Worm (Caenorhabditis elegans) whole organism, L1 larva: ENCODE results near the gene unc-115.

Source experiments
- F16B12.6 ChIP-seq: fragments of 150-350 bp; optimal IDR thresholded peaks from 2 replicates; lab custom pipeline; 2014; ENCODE audit warnings: missing biosample characterization, missing genetic modification characterization
- Y116A8C.19 ChIP-seq: sonication (generic microtip); optimal IDR thresholded peaks from 2 replicates; lab custom pipeline; 2016; ENCODE audit warnings: missing compliant biosample characterization, missing genetic modification characterization, borderline replicate concordance
- aly-2 ChIP-seq: fragments of 150-350 bp; optimal IDR thresholded peaks from 2 replicates; lab custom pipeline; 2014; ENCODE audit warnings: missing biosample characterization, missing genetic modification characterization
- ama-1 ChIP-seq: fragments of 150-350 bp; optimal IDR thresholded peaks from 2 replicates; lab custom pipeline; 2014
- ceh-8 ChIP-seq: fragments of 200-800 bp; sonication (Bioruptor generic); optimal IDR thresholded peaks from 2 replicates; lab custom pipeline; 2018; ENCODE audit warnings: mild to moderate bottlenecking, missing genetic modification characterization, moderate library complexity, missing compliant biosample characterization
- ceh-82 ChIP-seq, 3 experiments: fragments of 150-350 bp in 1 of 3; sonication (generic microtip) in 2 of 3; optimal IDR thresholded peaks; 2 replicates each; lab custom pipeline; 2014 to 2017; ENCODE audit warnings: missing biosample characterization in 3 of 3, missing genetic modification characterization in 3 of 3
- ces-1 ChIP-seq: fragments of 150-350 bp; optimal IDR thresholded peaks from 2 replicates; lab custom pipeline; 2014; ENCODE audit warnings: missing biosample characterization, missing genetic modification reagents, missing genetic modification characterization
- dsc-1 ChIP-seq: sonication (generic microtip); optimal IDR thresholded peaks from 2 replicates; lab custom pipeline; 2016; ENCODE audit warnings: mild to moderate bottlenecking, missing genetic modification characterization, missing compliant biosample characterization
- efl-1 ChIP-seq, 4 experiments: fragments of 150-350 bp; optimal IDR thresholded peaks in 3 of 4; peaks in 1 of 4; 1 replicate in 1 of 4; 2 replicates in 3 of 4; lab custom pipeline; 2014; ENCODE audit warnings: missing biosample characterization in 2 of 4, missing genetic modification characterization in 2 of 4, missing genetic modification reagents in 2 of 4
- egl-13 ChIP-seq: sonication (generic microtip); optimal IDR thresholded peaks from 2 replicates; lab custom pipeline; 2016; ENCODE audit warnings: missing genotype, missing genetic modification reagents, missing genetic modification characterization, missing compliant biosample characterization
- egl-27 ChIP-seq, 2 experiments: fragments of 150-350 bp in 1 of 2; sonication (generic microtip); optimal IDR thresholded peaks; 3 replicates each; lab custom pipeline; 2017 to 2018; ENCODE audit warnings: missing biosample characterization in 2 of 2, missing genetic modification characterization in 2 of 2, missing genetic modification reagents in 2 of 2
- elt-2 ChIP-seq: sonication (generic microtip); optimal IDR thresholded peaks from 2 replicates; lab custom pipeline; 2016; ENCODE audit warnings: missing genetic modification characterization, mild to moderate bottlenecking, inconsistent platforms, missing compliant biosample characterization, missing genetic modification reagents
- elt-3 ChIP-seq, 6 experiments: fragments of 150-350 bp in 1 of 6; sonication (generic microtip); optimal IDR thresholded peaks; 2 replicates each; lab custom pipeline; 2017 to 2018; ENCODE audit warnings: missing biosample characterization in 6 of 6, missing genetic modification characterization in 6 of 6, inconsistent platforms in 1 of 6
- fkh-10 ChIP-seq: sonication (generic microtip); optimal IDR thresholded peaks from 2 replicates; lab custom pipeline; 2017; ENCODE audit warnings: missing biosample characterization, missing genetic modification reagents, missing genetic modification characterization
- fkh-8 ChIP-seq: sonication (generic microtip); optimal IDR thresholded peaks from 2 replicates; lab custom pipeline; 2016; ENCODE audit warnings: mild to moderate bottlenecking, missing genetic modification characterization, missing compliant biosample characterization
- fos-1 ChIP-seq: fragments of 150-350 bp; optimal IDR thresholded peaks from 2 replicates; lab custom pipeline; 2014; ENCODE audit warnings: missing biosample characterization, missing genetic modification characterization
- grh-1 ChIP-seq: fragments of 200-800 bp; sonication (Bioruptor generic); IDR thresholded peaks from 2 replicates; pipeline ENCODE4 v1.3.6; 2022; ENCODE audit warnings: missing genetic modification reagents, missing genetic modification characterization, missing compliant biosample characterization
- hlh-4 ChIP-seq: sonication (generic microtip); optimal IDR thresholded peaks from 2 replicates; lab custom pipeline; 2016; ENCODE audit warnings: mild to moderate bottlenecking, missing genetic modification characterization, missing compliant biosample characterization
- irx-1 ChIP-seq: sonication (generic microtip); optimal IDR thresholded peaks from 2 replicates; lab custom pipeline; 2016; ENCODE audit warnings: missing genetic modification characterization, missing compliant biosample characterization
- isw-1 ChIP-seq: fragments of 200-800 bp; sonication (Bioruptor generic); IDR thresholded peaks from 2 replicates; pipeline ENCODE4 v1.3.6; 2022; ENCODE audit warnings: missing genetic modification characterization, missing compliant biosample characterization
- jun-1 ChIP-seq: fragments of 150-350 bp; optimal IDR thresholded peaks from 2 replicates; lab custom pipeline; 2014; ENCODE audit warnings: missing biosample characterization, missing genetic modification reagents, missing genetic modification characterization
- lin-14 ChIP-seq: fragments of 200-800 bp; sonication (Bioruptor generic); optimal IDR thresholded peaks from 2 replicates; lab custom pipeline; 2018; ENCODE audit warnings: mild to moderate bottlenecking, missing genetic modification characterization, moderate library complexity, missing compliant biosample characterization
- lin-35 ChIP-seq, 2 experiments: fragments of 150-350 bp; optimal IDR thresholded peaks; 2 replicates each; lab custom pipeline; 2014; ENCODE audit warnings: missing biosample characterization in 2 of 2, missing genetic modification characterization in 2 of 2, missing genetic modification reagents in 2 of 2
- lsy-2 ChIP-seq, 2 experiments: fragments of 150-350 bp; optimal IDR thresholded peaks; 2 replicates each; lab custom pipeline; 2014; ENCODE audit warnings: missing biosample characterization in 2 of 2, missing genetic modification characterization in 2 of 2
- mab-9 ChIP-seq: fragments of 200-800 bp; sonication (Bioruptor generic); IDR thresholded peaks from 2 replicates; pipeline ENCODE4 v1.3.6; 2022; ENCODE audit warnings: missing genetic modification reagents, missing genetic modification characterization, missing compliant biosample characterization
- mef-2 ChIP-seq: fragments of 150-350 bp; optimal IDR thresholded peaks from 2 replicates; lab custom pipeline; 2014; ENCODE audit warnings: missing biosample characterization, missing genetic modification characterization
- mep-1 ChIP-seq: fragments of 150-350 bp; optimal IDR thresholded peaks from 2 replicates; lab custom pipeline; 2014; ENCODE audit warnings: missing biosample characterization, missing genetic modification characterization
- nhr-19 ChIP-seq: fragments of 200-800 bp; sonication (Bioruptor generic); conservative IDR thresholded peaks from 2 replicates; pipeline ENCODE4 v1.3.6; 2022; ENCODE audit warnings: missing genetic modification characterization, missing compliant biosample characterization
- nhr-20 ChIP-seq: sonication (generic microtip); optimal IDR thresholded peaks from 2 replicates; lab custom pipeline; 2016; ENCODE audit warnings: mild to moderate bottlenecking, missing genetic modification characterization, missing compliant biosample characterization
- nhr-47 ChIP-seq: sonication (generic microtip); optimal IDR thresholded peaks from 2 replicates; lab custom pipeline; 2016; ENCODE audit warnings: mild to moderate bottlenecking, missing genetic modification characterization, moderate library complexity, missing compliant biosample characterization
- nhr-71 ChIP-seq: sonication (generic microtip); optimal IDR thresholded peaks from 2 replicates; lab custom pipeline; 2016; ENCODE audit warnings: mild to moderate bottlenecking, missing genetic modification characterization, moderate library complexity, missing compliant biosample characterization
- nhr-76 ChIP-seq: sonication (generic microtip); optimal IDR thresholded peaks from 2 replicates; lab custom pipeline; 2017; ENCODE audit warnings: missing biosample characterization, missing genetic modification characterization
- nhr-77 ChIP-seq: fragments of 150-350 bp; optimal IDR thresholded peaks from 2 replicates; lab custom pipeline; 2014; ENCODE audit warnings: missing biosample characterization, missing genetic modification characterization
- nhr-84 ChIP-seq: sonication (generic microtip); optimal IDR thresholded peaks from 2 replicates; lab custom pipeline; 2017; ENCODE audit warnings: missing biosample characterization, missing genetic modification characterization
- nhr-85 ChIP-seq: sonication (generic microtip); peaks from one replicate; lab custom pipeline; 2016; ENCODE audit warnings: missing genetic modification characterization, inconsistent platforms, missing compliant biosample characterization
- nhr-90 ChIP-seq: sonication (generic microtip); optimal IDR thresholded peaks from 2 replicates; lab custom pipeline; 2016; ENCODE audit warnings: mild to moderate bottlenecking, missing genetic modification characterization, missing compliant biosample characterization; ENCODE audit not compliant: poor library complexity
- pag-3 ChIP-seq: sonication (generic microtip); optimal IDR thresholded peaks from 2 replicates; lab custom pipeline; 2017; ENCODE audit warnings: missing genetic modification characterization, mild to moderate bottlenecking, missing compliant biosample characterization, antibody characterized with exemption, borderline replicate concordance; ENCODE audit not compliant: insufficient read depth
- pqm-1 ChIP-seq: sonication (generic microtip); optimal IDR thresholded peaks from 3 replicates; lab custom pipeline; 2017; ENCODE audit warnings: missing biosample characterization, missing genetic modification characterization
- snpc-4 ChIP-seq: fragments of 150-350 bp; optimal IDR thresholded peaks from 2 replicates; lab custom pipeline; 2014; ENCODE audit warnings: missing biosample characterization, missing genetic modification characterization
- sptf-1 ChIP-seq: fragments of 150-350 bp; optimal IDR thresholded peaks from 2 replicates; lab custom pipeline; 2014; ENCODE audit warnings: missing biosample characterization, missing genetic modification characterization
- sup-37 ChIP-seq: fragments of 200-800 bp; sonication (Bioruptor generic); optimal IDR thresholded peaks from 2 replicates; lab custom pipeline; 2018; ENCODE audit warnings: mild to moderate bottlenecking, missing genetic modification characterization, missing compliant biosample characterization
- swsn-7 ChIP-seq: sonication (generic microtip); optimal IDR thresholded peaks from 2 replicates; lab custom pipeline; 2016; ENCODE audit warnings: missing genetic modification characterization, missing compliant biosample characterization
- tbx-2 ChIP-seq: sonication (generic microtip); optimal IDR thresholded peaks from 2 replicates; lab custom pipeline; 2016; ENCODE audit warnings: missing genetic modification characterization, missing compliant biosample characterization
- unc-30 ChIP-seq: sonication (generic microtip); optimal IDR thresholded peaks from 2 replicates; lab custom pipeline; 2017; ENCODE audit warnings: missing biosample characterization, missing genetic modification characterization
- unc-98 ChIP-seq: fragments of 200-800 bp; sonication (Bioruptor generic); IDR thresholded peaks from 2 replicates; pipeline ENCODE4 v1.3.6; 2022; ENCODE audit warnings: missing genetic modification characterization, missing compliant biosample characterization
- xbp-1 ChIP-seq: sonication (generic microtip); optimal IDR thresholded peaks from 2 replicates; lab custom pipeline; 2016; ENCODE audit warnings: missing genetic modification characterization, missing compliant biosample characterization
- zag-1 ChIP-seq: fragments of 150-350 bp; optimal IDR thresholded peaks from 2 replicates; lab custom pipeline; 2014; ENCODE audit warnings: missing biosample characterization, missing genetic modification characterization

Gene unc-115

DNA sequence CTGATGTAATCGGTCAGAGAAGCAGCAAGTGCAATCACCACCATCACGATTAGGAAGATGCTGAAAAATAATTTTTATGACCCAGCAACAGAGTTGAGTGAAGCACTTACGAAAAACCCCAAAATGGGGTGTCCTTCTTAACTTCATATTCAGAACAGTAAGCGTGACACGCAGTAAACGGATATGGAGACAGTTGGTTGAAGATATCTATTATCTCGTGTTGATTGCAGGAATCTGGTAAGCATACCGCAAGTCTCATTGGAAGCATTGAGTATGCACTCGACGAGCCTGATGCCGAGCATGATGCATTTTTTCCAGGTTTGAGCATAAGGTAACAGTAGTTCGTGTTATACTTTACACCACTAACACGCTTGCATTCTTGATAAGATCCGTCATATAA, 5.4 kb upstream of the unc-115 start:
- TF ChIP-seq Y116A8C.19 = no peak
- TF ChIP-seq mep-1 (tag; lab: Kevin White, UChicago) = no peak
- TF ChIP-seq nhr-76 (tag; lab: Kevin White, UChicago) = no peak
- no peak for TF ChIP-seq ceh-8 (GFP tag; lab: Kevin White, UChicago)
- no peak for TF ChIP-seq unc-98 (GFP tag; lab: Robert Waterston, UW)
- TF ChIP-seq hlh-4 (tag; lab: Kevin White, UChicago) = no peak
- TF ChIP-seq nhr-71 = no peak
- no peak for TF ChIP-seq sptf-1 (tag; lab: Kevin White, UChicago)
- no peak for TF ChIP-seq lin-35 (GFP tag; optimal IDR thresholded peaks at IDR 0.05; lab: Kevin White, UChicago)
- no peak for TF ChIP-seq snpc-4 (tag; lab: Kevin White, UChicago)
- TF ChIP-seq tbx-2 (tag; lab: Kevin White, UChicago) = no peak
- no peak for TF ChIP-seq nhr-77 (tag; lab: Kevin White, UChicago)
- TF ChIP-seq grh-1 (GFP tag; lab: Robert Waterston, UW) = no peak
- TF ChIP-seq elt-3 (tag; optimal IDR thresholded peaks at IDR 0.05; lab: Kevin White, UChicago) = no peak
- no peak for TF ChIP-seq aly-2

DNA sequence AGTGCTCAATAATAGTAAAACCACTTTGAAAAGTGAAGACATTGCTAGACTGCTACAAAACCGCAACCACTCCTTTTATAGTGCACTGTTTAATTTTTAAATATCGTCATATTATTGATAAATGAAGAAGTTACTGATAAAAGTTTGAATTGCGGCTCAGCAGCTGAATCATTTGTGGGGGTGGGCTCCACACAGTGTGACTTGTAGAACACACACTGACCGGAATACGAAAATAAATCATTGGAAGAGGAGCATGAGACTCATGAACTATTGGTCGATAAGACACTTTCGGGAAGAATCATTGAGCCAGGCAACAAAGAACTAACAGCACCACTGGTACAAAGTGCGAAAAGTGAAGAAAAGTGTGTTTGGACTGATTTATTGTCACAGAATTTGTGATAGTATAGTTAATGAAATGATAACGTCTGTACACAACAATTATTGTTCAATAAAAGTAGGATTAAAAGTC, 4.7 kb upstream of the unc-115 start, which contains the start of gene oac-14:
Gene oac-14 (minus strand): TSS at position 51 of the 469 bp plus-strand sequence.
- TF ChIP-seq mab-9 (GFP tag; lab: Robert Waterston, UW) = no peak
- TF ChIP-seq ceh-82 (tag; optimal IDR thresholded peaks at IDR 0.05; lab: Kevin White, UChicago) = no peak
- TF ChIP-seq nhr-71 = peak; percentile 60
- no peak for TF ChIP-seq pag-3 (tag; lab: Kevin White, UChicago)
- TF ChIP-seq pqm-1 (tag; lab: Kevin White, UChicago) = peak; percentile 11
- TF ChIP-seq dsc-1 = no peak
- TF ChIP-seq nhr-90 (tag; lab: Kevin White, UChicago) = peak; percentile 44
- no peak for TF ChIP-seq ceh-8 (GFP tag; lab: Kevin White, UChicago)
- peak in 1 of 2 experiments; percentile 55 for TF ChIP-seq lin-35 (GFP tag; optimal IDR thresholded peaks at IDR 0.05; lab: Kevin White, UChicago)
- TF ChIP-seq isw-1 (GFP tag; lab: Robert Waterston, UW) = no peak
- TF ChIP-seq ces-1 (GFP tag; lab: Kevin White, UChicago) = no peak
- TF ChIP-seq lin-14 (GFP tag; lab: Kevin White, UChicago) = peak; percentile 15
- TF ChIP-seq elt-2 (tag; lab: Kevin White, UChicago) = peak; percentile 99
- peak; percentile 53 for TF ChIP-seq nhr-19 (GFP tag; lab: Robert Waterston, UW)
- no peak for TF ChIP-seq efl-1 (optimal IDR thresholded peaks at IDR 0.05; lab: Kevin White, UChicago)
- peak in 1 of 2 experiments; percentile 84 for TF ChIP-seq efl-1 (GFP tag; optimal IDR thresholded peaks at IDR 0.05 in 1 of 2; lab: Kevin White, UChicago)
- peak; percentile 73 for TF ChIP-seq nhr-20 (tag; lab: Kevin White, UChicago)
- TF ChIP-seq jun-1 (tag; lab: Kevin White, UChicago) = peak; percentile 31
- no peak for TF ChIP-seq swsn-7 (tag; lab: Kevin White, UChicago)
- TF ChIP-seq egl-27 (tag; optimal IDR thresholded peaks at IDR 0.05; lab: Kevin White, UChicago) = no peak

DNA sequence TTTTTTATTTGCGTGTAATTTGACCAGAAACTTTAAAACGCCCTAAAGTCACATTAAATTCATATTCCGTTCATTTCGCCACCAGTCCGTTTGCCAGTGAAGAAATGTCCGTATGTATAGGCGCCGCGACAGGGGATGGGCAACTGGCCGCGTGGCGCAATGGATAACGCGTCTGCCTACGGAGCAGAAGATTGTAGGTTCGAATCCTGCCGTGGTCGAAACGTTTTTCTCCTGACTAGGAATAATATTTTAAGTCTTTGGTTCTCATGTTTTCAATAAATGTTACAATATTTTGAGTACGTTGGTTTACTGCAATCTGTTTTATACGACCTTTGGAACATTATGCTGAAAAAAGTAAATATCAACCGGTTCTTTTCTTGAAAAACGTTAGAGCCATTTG, 1.7 kb upstream of the unc-115 start:
- TF ChIP-seq nhr-19 (GFP tag; lab: Robert Waterston, UW) (peak; percentile 74), mef-2 (no peak), nhr-71 (peak; percentile 78), elt-3 (tag; optimal IDR thresholded peaks at IDR 0.05; lab: Kevin White, UChicago) (no peak), nhr-76 (tag; lab: Kevin White, UChicago) (no peak), nhr-84 (no peak), ceh-82 (tag; optimal IDR thresholded peaks at IDR 0.05; lab: Kevin White, UChicago) (peak in 2 of 3 experiments; percentile 22 to 35), fkh-8 (tag; lab: Kevin White, UChicago) (no peak), zag-1 (tag; lab: Kevin White, UChicago) (no peak), egl-13 (tag; lab: Kevin White, UChicago) (peak; percentile 59), xbp-1 (tag; lab: Kevin White, UChicago) (peak; percentile 60), irx-1 (tag; lab: Kevin White, UChicago) (peak; percentile 47), grh-1 (GFP tag; lab: Robert Waterston, UW) (no peak), nhr-47 (tag; lab: Kevin White, UChicago) (peak; percentile 81), lsy-2 (tag; optimal IDR thresholded peaks at IDR 0.05; lab: Kevin White, UChicago) (peak; percentile 32 to 53), fkh-10 (GFP tag; lab: Kevin White, UChicago) (peak; percentile 11), tbx-2 (tag; lab: Kevin White, UChicago) (peak; percentile 57), ama-1 (lab: Kevin White, UChicago) (no peak), unc-30 (tag; lab: Kevin White, UChicago) (no peak), mab-9 (GFP tag; lab: Robert Waterston, UW) (no peak), sup-37 (GFP tag; lab: Kevin White, UChicago) (peak; percentile 1), pqm-1 (tag; lab: Kevin White, UChicago) (no peak), nhr-85 (tag; lab: Kevin White, UChicago) (peak; percentile 72), F16B12.6 (no peak), lin-35 (GFP tag; optimal IDR thresholded peaks at IDR 0.05; lab: Kevin White, UChicago) (peak; percentile 14 to 62), sptf-1 (tag; lab: Kevin White, UChicago) (no peak), fos-1 (tag; lab: Kevin White, UChicago) (peak; percentile 31)
